Worm (Caenorhabditis elegans) whole organism, L1 larva: Measurements from ENCODE around the gene T26E4.2.

Experiments used
- F16B12.6 ChIP-seq: fragments of 150-350 bp; optimal IDR thresholded peaks from 2 replicates; lab custom pipeline; 2014; ENCODE audit warnings: missing biosample characterization, missing genetic modification characterization
- aly-2 ChIP-seq: fragments of 150-350 bp; optimal IDR thresholded peaks from 2 replicates; lab custom pipeline; 2014; ENCODE audit warnings: missing biosample characterization, missing genetic modification characterization
- ama-1 ChIP-seq: fragments of 150-350 bp; optimal IDR thresholded peaks from 2 replicates; lab custom pipeline; 2014
- blmp-1 ChIP-seq: fragments of 150-350 bp; optimal IDR thresholded peaks from 2 replicates; lab custom pipeline; 2014; ENCODE audit warnings: missing biosample characterization, missing genetic modification characterization
- ceh-63 ChIP-seq: fragments of 200-800 bp; sonication (Bioruptor generic); optimal IDR thresholded peaks from 2 replicates; lab custom pipeline; 2018; ENCODE audit warnings: mild to moderate bottlenecking, missing genetic modification characterization, missing compliant biosample characterization
- ceh-82 ChIP-seq, 3 experiments: fragments of 150-350 bp in 1 of 3; sonication (generic microtip) in 2 of 3; optimal IDR thresholded peaks; 2 replicates each; lab custom pipeline; 2014 to 2017; ENCODE audit warnings: missing biosample characterization in 3 of 3, missing genetic modification characterization in 3 of 3
- ceh-88 ChIP-seq: fragments of 200-800 bp; sonication (Bioruptor generic); IDR thresholded peaks from 2 replicates; pipeline ENCODE4 v1.3.6; 2022; ENCODE audit warnings: missing genetic modification characterization, missing compliant biosample characterization
- ceh-90 ChIP-seq: sonication (generic microtip); optimal IDR thresholded peaks from 2 replicates; lab custom pipeline; 2016; ENCODE audit warnings: missing genetic modification characterization, missing compliant biosample characterization
- ces-1 ChIP-seq: fragments of 150-350 bp; optimal IDR thresholded peaks from 2 replicates; lab custom pipeline; 2014; ENCODE audit warnings: missing biosample characterization, missing genetic modification reagents, missing genetic modification characterization
- efl-1 ChIP-seq, 4 experiments: fragments of 150-350 bp; optimal IDR thresholded peaks in 3 of 4; peaks in 1 of 4; 1 replicate in 1 of 4; 2 replicates in 3 of 4; lab custom pipeline; 2014; ENCODE audit warnings: missing biosample characterization in 2 of 4, missing genetic modification characterization in 2 of 4, missing genetic modification reagents in 2 of 4
- egl-13 ChIP-seq: sonication (generic microtip); optimal IDR thresholded peaks from 2 replicates; lab custom pipeline; 2016; ENCODE audit warnings: missing genotype, missing genetic modification reagents, missing genetic modification characterization, missing compliant biosample characterization
- egl-27 ChIP-seq, 2 experiments: fragments of 150-350 bp in 1 of 2; sonication (generic microtip); optimal IDR thresholded peaks; 3 replicates each; lab custom pipeline; 2017 to 2018; ENCODE audit warnings: missing biosample characterization in 2 of 2, missing genetic modification characterization in 2 of 2, missing genetic modification reagents in 2 of 2
- elt-2 ChIP-seq: sonication (generic microtip); optimal IDR thresholded peaks from 2 replicates; lab custom pipeline; 2016; ENCODE audit warnings: missing genetic modification characterization, mild to moderate bottlenecking, inconsistent platforms, missing compliant biosample characterization, missing genetic modification reagents
- fkh-10 ChIP-seq: sonication (generic microtip); optimal IDR thresholded peaks from 2 replicates; lab custom pipeline; 2017; ENCODE audit warnings: missing biosample characterization, missing genetic modification reagents, missing genetic modification characterization
- fkh-8 ChIP-seq: sonication (generic microtip); optimal IDR thresholded peaks from 2 replicates; lab custom pipeline; 2016; ENCODE audit warnings: mild to moderate bottlenecking, missing genetic modification characterization, missing compliant biosample characterization
- grh-1 ChIP-seq: fragments of 200-800 bp; sonication (Bioruptor generic); IDR thresholded peaks from 2 replicates; pipeline ENCODE4 v1.3.6; 2022; ENCODE audit warnings: missing genetic modification reagents, missing genetic modification characterization, missing compliant biosample characterization
- hlh-4 ChIP-seq: sonication (generic microtip); optimal IDR thresholded peaks from 2 replicates; lab custom pipeline; 2016; ENCODE audit warnings: mild to moderate bottlenecking, missing genetic modification characterization, missing compliant biosample characterization
- hpl-2 ChIP-seq: fragments of 150-350 bp; optimal IDR thresholded peaks from 2 replicates; lab custom pipeline; 2014; ENCODE audit warnings: missing biosample characterization, missing genetic modification reagents, missing genetic modification characterization
- lin-14 ChIP-seq: fragments of 200-800 bp; sonication (Bioruptor generic); optimal IDR thresholded peaks from 2 replicates; lab custom pipeline; 2018; ENCODE audit warnings: mild to moderate bottlenecking, missing genetic modification characterization, moderate library complexity, missing compliant biosample characterization
- lir-3 ChIP-seq: sonication (generic microtip); optimal IDR thresholded peaks from 2 replicates; lab custom pipeline; 2016; ENCODE audit warnings: mild to moderate bottlenecking, missing genetic modification characterization, moderate library complexity, missing compliant biosample characterization; ENCODE audit not compliant: poor library complexity
- mab-9 ChIP-seq: fragments of 200-800 bp; sonication (Bioruptor generic); IDR thresholded peaks from 2 replicates; pipeline ENCODE4 v1.3.6; 2022; ENCODE audit warnings: missing genetic modification reagents, missing genetic modification characterization, missing compliant biosample characterization
- mdl-1 ChIP-seq, 2 experiments: fragments of 150-350 bp; optimal IDR thresholded peaks; 2 replicates each; lab custom pipeline; 2014 to 2017; ENCODE audit warnings: missing biosample characterization in 2 of 2, missing genetic modification characterization in 2 of 2, inconsistent platforms in 1 of 2
- mef-2 ChIP-seq: fragments of 150-350 bp; optimal IDR thresholded peaks from 2 replicates; lab custom pipeline; 2014; ENCODE audit warnings: missing biosample characterization, missing genetic modification characterization
- nhr-11 ChIP-seq: fragments of 150-350 bp; optimal IDR thresholded peaks from 2 replicates; lab custom pipeline; 2014; ENCODE audit warnings: missing biosample characterization, missing genetic modification characterization
- nhr-19 ChIP-seq: fragments of 200-800 bp; sonication (Bioruptor generic); conservative IDR thresholded peaks from 2 replicates; pipeline ENCODE4 v1.3.6; 2022; ENCODE audit warnings: missing genetic modification characterization, missing compliant biosample characterization
- nhr-47 ChIP-seq: sonication (generic microtip); optimal IDR thresholded peaks from 2 replicates; lab custom pipeline; 2016; ENCODE audit warnings: mild to moderate bottlenecking, missing genetic modification characterization, moderate library complexity, missing compliant biosample characterization
- nhr-71 ChIP-seq: sonication (generic microtip); optimal IDR thresholded peaks from 2 replicates; lab custom pipeline; 2016; ENCODE audit warnings: mild to moderate bottlenecking, missing genetic modification characterization, moderate library complexity, missing compliant biosample characterization
- nhr-76 ChIP-seq: sonication (generic microtip); optimal IDR thresholded peaks from 2 replicates; lab custom pipeline; 2017; ENCODE audit warnings: missing biosample characterization, missing genetic modification characterization
- nhr-84 ChIP-seq: sonication (generic microtip); optimal IDR thresholded peaks from 2 replicates; lab custom pipeline; 2017; ENCODE audit warnings: missing biosample characterization, missing genetic modification characterization
- nhr-85 ChIP-seq: sonication (generic microtip); peaks from one replicate; lab custom pipeline; 2016; ENCODE audit warnings: missing genetic modification characterization, inconsistent platforms, missing compliant biosample characterization
- pag-3 ChIP-seq: sonication (generic microtip); optimal IDR thresholded peaks from 2 replicates; lab custom pipeline; 2017; ENCODE audit warnings: missing genetic modification characterization, mild to moderate bottlenecking, missing compliant biosample characterization, antibody characterized with exemption, borderline replicate concordance; ENCODE audit not compliant: insufficient read depth
- snpc-4 ChIP-seq: fragments of 150-350 bp; optimal IDR thresholded peaks from 2 replicates; lab custom pipeline; 2014; ENCODE audit warnings: missing biosample characterization, missing genetic modification characterization
- unc-30 ChIP-seq: sonication (generic microtip); optimal IDR thresholded peaks from 2 replicates; lab custom pipeline; 2017; ENCODE audit warnings: missing biosample characterization, missing genetic modification characterization
- unc-98 ChIP-seq: fragments of 200-800 bp; sonication (Bioruptor generic); IDR thresholded peaks from 2 replicates; pipeline ENCODE4 v1.3.6; 2022; ENCODE audit warnings: missing genetic modification characterization, missing compliant biosample characterization

T26E4.2 gene

DNA sequence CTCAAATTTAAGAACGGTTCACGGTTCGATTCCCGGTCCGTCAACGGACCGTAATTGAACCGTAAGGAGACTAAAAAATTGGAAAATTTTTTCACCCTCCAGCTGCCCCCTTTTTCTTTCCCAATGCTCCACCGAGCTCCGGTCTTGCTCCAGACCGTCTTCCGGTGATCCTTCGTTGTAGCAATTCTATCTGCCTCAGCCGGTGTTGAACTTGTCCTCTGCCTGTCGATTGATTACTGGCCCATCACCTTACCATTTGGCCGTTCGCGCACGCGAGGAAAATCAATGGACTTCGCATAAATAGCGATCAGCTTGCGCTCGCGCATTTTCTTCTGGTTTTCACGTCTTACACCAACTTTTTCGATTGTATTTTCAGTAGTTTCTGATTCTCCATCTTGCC, 13.8 kb upstream of the T26E4.2 start:
- peak; percentile 17; the same call in 1 of the 2 replicates for TF ChIP-seq nhr-19 (GFP tag; lab: Robert Waterston, UW)
- TF ChIP-seq, all 84 proteins: peak for 1; not testable (repeated sequence) for 83

DNA sequence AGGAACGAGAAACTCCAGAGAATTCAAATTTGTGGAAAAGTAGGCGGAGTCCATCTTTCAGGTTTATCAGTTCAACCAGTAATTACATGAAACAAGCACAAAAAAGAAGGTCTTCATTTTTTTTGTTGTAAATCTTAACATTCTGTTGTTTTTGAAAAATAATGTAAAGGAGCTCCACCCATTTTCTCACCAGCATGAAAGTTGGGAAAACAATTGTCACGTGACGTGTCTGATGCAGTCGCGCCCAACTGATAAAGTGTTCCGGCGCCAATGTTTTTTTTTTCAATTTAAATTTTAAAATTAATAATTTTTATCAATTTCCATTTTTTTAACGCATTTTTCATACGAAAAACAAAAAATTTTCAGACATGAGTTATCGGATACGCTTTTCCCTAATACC, 12.1 kb upstream of the T26E4.2 start, which contains the start of gene F57A10.4:
TSS of gene F57A10.4 (plus strand) at position 367 of the 400 bp plus-strand sequence.
- TF ChIP-seq mef-2 (tag; lab: Kevin White, UChicago) (no peak), nhr-47 (tag; lab: Kevin White, UChicago) (no peak), nhr-84 (tag; lab: Kevin White, UChicago) (no peak), efl-1 (optimal IDR thresholded peaks at IDR 0.05; lab: Kevin White, UChicago) (no peak), efl-1 (GFP tag; optimal IDR thresholded peaks at IDR 0.05 in 1 of 2; lab: Kevin White, UChicago) (peak in 1 of 2 experiments; percentile 81)

DNA sequence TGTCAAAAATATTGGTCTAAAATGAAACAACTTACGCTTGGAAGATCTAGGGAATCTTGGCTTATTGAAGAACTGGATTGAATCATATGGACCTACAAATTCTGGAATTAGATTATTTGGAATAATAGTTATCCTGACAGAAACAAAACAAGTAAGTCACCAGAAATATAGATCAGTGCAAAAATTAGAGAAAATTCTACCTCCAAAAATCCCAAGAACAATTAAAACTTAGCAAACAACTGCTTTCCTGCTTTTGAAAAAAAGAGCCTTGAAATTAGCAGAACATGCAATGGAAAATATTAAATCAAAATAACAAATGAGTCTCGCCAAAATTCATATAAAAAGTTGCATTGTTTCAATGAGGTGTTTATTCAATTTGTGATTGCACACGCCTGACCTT, 8.0 kb upstream of the T26E4.2 start, which contains the start of gene nhr-60:
TSS of gene nhr-60 (minus strand) at position 101 of the 400 bp plus-strand sequence.
- TF ChIP-seq nhr-85 (tag; lab: Kevin White, UChicago) (no peak), F16B12.6 (tag; lab: Kevin White, UChicago) (no peak)

DNA sequence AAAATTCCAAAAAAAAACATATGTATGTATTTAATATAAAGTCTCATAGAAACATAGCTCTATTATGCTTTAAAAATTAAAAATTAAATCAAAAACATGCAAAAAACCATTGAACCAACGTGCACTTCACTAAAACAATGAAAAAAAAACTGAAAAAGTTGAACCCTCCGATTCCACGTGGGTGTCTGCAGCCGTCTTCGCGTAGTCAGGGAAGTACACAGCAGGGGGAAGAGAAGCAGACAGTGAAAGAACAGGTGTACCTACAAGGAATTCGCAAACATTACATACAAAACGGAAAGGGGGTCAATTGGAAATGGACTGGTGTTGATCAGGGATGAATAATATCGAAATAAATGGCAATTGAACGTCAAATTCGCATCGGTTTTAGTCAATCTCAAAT, 7.2 kb upstream of the T26E4.2 start:
- TF ChIP-seq nhr-11 (tag; lab: Kevin White, UChicago), result no peak
- no peak for TF ChIP-seq ceh-88
- no peak for TF ChIP-seq nhr-19 (GFP tag; lab: Robert Waterston, UW)
- TF ChIP-seq ama-1 (lab: Kevin White, UChicago), result no peak
- TF ChIP-seq egl-13 (tag; lab: Kevin White, UChicago), result no peak
- TF ChIP-seq fkh-10 (GFP tag; lab: Kevin White, UChicago), result no peak
- no peak for TF ChIP-seq unc-30 (tag; lab: Kevin White, UChicago)
- TF ChIP-seq pag-3 (tag; lab: Kevin White, UChicago), result no peak
- no peak for TF ChIP-seq mab-9 (GFP tag; lab: Robert Waterston, UW)
- no peak for TF ChIP-seq ceh-82 (tag; optimal IDR thresholded peaks at IDR 0.05; lab: Kevin White, UChicago)
- no peak for TF ChIP-seq nhr-71 (tag; lab: Kevin White, UChicago)
- TF ChIP-seq nhr-76 (tag; lab: Kevin White, UChicago), result no peak
- no peak for TF ChIP-seq ceh-63
- TF ChIP-seq ces-1 (GFP tag; lab: Kevin White, UChicago), result no peak
- TF ChIP-seq egl-27 (tag; optimal IDR thresholded peaks at IDR 0.05; lab: Kevin White, UChicago), result no peak
- TF ChIP-seq elt-2 (tag; lab: Kevin White, UChicago), result no peak
- TF ChIP-seq aly-2, result no peak
- TF ChIP-seq fkh-8 (tag; lab: Kevin White, UChicago), result peak; percentile 14
- TF ChIP-seq ceh-90 (tag; lab: Kevin White, UChicago), result no peak
- TF ChIP-seq snpc-4 (tag; lab: Kevin White, UChicago), result no peak
- no peak for TF ChIP-seq mdl-1 (tag; optimal IDR thresholded peaks at IDR 0.05; lab: Kevin White, UChicago)
- no peak for TF ChIP-seq grh-1 (GFP tag; lab: Robert Waterston, UW)
- no peak for TF ChIP-seq lir-3 (tag; lab: Kevin White, UChicago)
- no peak for TF ChIP-seq hpl-2 (GFP tag; lab: Kevin White, UChicago)
- peak; percentile 18 for TF ChIP-seq blmp-1 (tag; lab: Kevin White, UChicago)
- TF ChIP-seq lin-14 (GFP tag; lab: Kevin White, UChicago), result peak; percentile 10
- no peak for TF ChIP-seq hlh-4 (tag; lab: Kevin White, UChicago)
- no peak for TF ChIP-seq efl-1 (optimal IDR thresholded peaks at IDR 0.05; lab: Kevin White, UChicago)
- peak in 1 of 2 experiments; percentile 78 for TF ChIP-seq efl-1 (GFP tag; optimal IDR thresholded peaks at IDR 0.05 in 1 of 2; lab: Kevin White, UChicago)
- TF ChIP-seq unc-98 (GFP tag; lab: Robert Waterston, UW), result no peak
